Worm (Caenorhabditis elegans): Measurements from ENCODE around the gene C34H4.2.
A peak's percentile ranks its signal among the peaks of the same experiment; 100 is the strongest.

Gene C34H4.2

ce11 chrIV:1550578-1550977 is 3.0 kb upstream of the C34H4.2 start, which contains the start of gene tag-244:
Gene tag-244 (plus strand): TSS chrIV:1550878.
- no peak for TF ChIP-seq fkh-4 (tag; optimal IDR thresholded peaks at IDR 0.05; ENCODE audit: borderline replicate concordance)
- TF ChIP-seq nhr-28 (tag; optimal IDR thresholded peaks at IDR 0.05): no peak
- no peak for TF ChIP-seq skn-1 (tag; optimal IDR thresholded peaks at IDR 0.05)
- no peak for TF ChIP-seq ceh-63 (GFP tag; optimal IDR thresholded peaks at IDR 0.05)
- no peak for TF ChIP-seq zag-1 (tag; optimal IDR thresholded peaks at IDR 0.05)

- TF ChIP-seq nhr-77 (tag; optimal IDR thresholded peaks at IDR 0.05) (no peak), egl-13 (tag; optimal IDR thresholded peaks at IDR 0.05) (no peak), unc-30 (tag; optimal IDR thresholded peaks at IDR 0.05) (no peak), ceh-8 (GFP tag; optimal IDR thresholded peaks at IDR 0.05) (no peak), efl-1 (optimal IDR thresholded peaks at IDR 0.05) (no peak), efl-1 (GFP tag; optimal IDR thresholded peaks at IDR 0.05 in 1 of 2) (peak in 1 of 2 experiments; percentile 58), elt-2 (tag; optimal IDR thresholded peaks at IDR 0.05) (peak; percentile 31), mep-1 (tag; optimal IDR thresholded peaks at IDR 0.05) (no peak), lin-15B (tag; optimal IDR thresholded peaks at IDR 0.05) (no peak), C34B4.2 (tag; optimal IDR thresholded peaks at IDR 0.05) (no peak), vab-15 (tag; optimal IDR thresholded peaks at IDR 0.05) (no peak)
Observed at ce11 chrIV:1555021-1555720, 1.6 kb downstream of the C34H4.2 start, which contains the start of gene C34H4.1. Gene C34H4.1 (plus strand): TSS chrIV:1555579.

- peak; percentile 7 for TF ChIP-seq nhr-90 (tag; optimal IDR thresholded peaks at IDR 0.05; ENCODE audit: poor library complexity)
- no peak for TF ChIP-seq lir-3 (tag; optimal IDR thresholded peaks at IDR 0.05; ENCODE audit: poor library complexity)
- no peak for TF ChIP-seq aly-2 (tag; optimal IDR thresholded peaks at IDR 0.05)
- no peak for TF ChIP-seq nhr-19 (GFP tag; conservative IDR thresholded peaks at IDR 0.05)
- TF ChIP-seq lin-35 (GFP tag; optimal IDR thresholded peaks at IDR 0.05): peak in 1 of 2 experiments; percentile 1
- TF ChIP-seq elt-2 (tag; optimal IDR thresholded peaks at IDR 0.05): peak; percentile 75
- TF ChIP-seq pqm-1 (tag; optimal IDR thresholded peaks at IDR 0.05): no peak
- TF ChIP-seq lsy-2 (tag; optimal IDR thresholded peaks at IDR 0.05): no peak
- no peak for TF ChIP-seq snpc-4 (tag; optimal IDR thresholded peaks at IDR 0.05)
Observed at ce11 chrIV:1559931-1560330, 6.4 kb downstream of the C34H4.2 start, which contains the start of gene Y41D4B.17. Gene Y41D4B.17 (plus strand): TSS chrIV:1560104.

ce11 chrIV:1561884-1562283 is 8.3 kb downstream of the C34H4.2 start, which contains the start of gene hpo-6:
Gene hpo-6 (plus strand): TSS chrIV:1562184.
- TF ChIP-seq tlp-1 (tag; optimal IDR thresholded peaks at IDR 0.05) (no peak), pqm-1 (tag; optimal IDR thresholded peaks at IDR 0.05) (no peak), unc-30 (tag; optimal IDR thresholded peaks at IDR 0.05) (no peak), isw-1 (GFP tag; IDR thresholded peaks at IDR 0.05) (no peak), hpl-2 (GFP tag; optimal IDR thresholded peaks at IDR 0.05) (no peak), zip-4 (GFP tag; optimal IDR thresholded peaks at IDR 0.05) (no peak)

ce11 chrIV:1563476-1564131 is 10.1 kb downstream of the C34H4.2 start, which contains the start of gene Y41D4B.15:
Gene Y41D4B.15 (plus strand): TSS chrIV:1564081.
- TF ChIP-seq snpc-4 (tag; optimal IDR thresholded peaks at IDR 0.05) (no peak), fkh-8 (tag; optimal IDR thresholded peaks at IDR 0.05) (no peak), nhr-71 (tag; optimal IDR thresholded peaks at IDR 0.05) (no peak), pag-3 (tag; optimal IDR thresholded peaks at IDR 0.05; ENCODE audit: borderline replicate concordance, insufficient read depth) (no peak), nhr-90 (tag; optimal IDR thresholded peaks at IDR 0.05; ENCODE audit: poor library complexity) (no peak), mep-1 (tag; optimal IDR thresholded peaks at IDR 0.05) (no peak), nhr-47 (tag; optimal IDR thresholded peaks at IDR 0.05) (no peak), lin-39 (tag; optimal IDR thresholded peaks at IDR 0.05) (no peak)
